Worm (Caenorhabditis elegans): ENCODE results near the gene ftt-2.

The ftt-2 gene

ce11 chrX:11645517-11645916 is 40.3 kb upstream of the ftt-2 start (continued):
- TF ChIP-seq lin-13 (GFP tag; optimal IDR thresholded peaks at IDR 0.05) (no peak), nhr-84 (tag; optimal IDR thresholded peaks at IDR 0.05) (no peak), nhr-47 (tag; optimal IDR thresholded peaks at IDR 0.05) (peak; percentile 35), fkh-10 (GFP tag; optimal IDR thresholded peaks at IDR 0.05) (no peak), rnt-1 (tag; optimal IDR thresholded peaks at IDR 0.05) (peak; percentile 35), aly-2 (tag; optimal IDR thresholded peaks at IDR 0.05) (no peak), blmp-1 (tag; optimal IDR thresholded peaks at IDR 0.05) (peak; percentile 23), unc-30 (tag; optimal IDR thresholded peaks at IDR 0.05) (no peak), ceh-88 (GFP tag; IDR thresholded peaks at IDR 0.05) (no peak), swsn-7 (tag; optimal IDR thresholded peaks at IDR 0.05) (peak; percentile 21), unc-98 (GFP tag; IDR thresholded peaks at IDR 0.05) (no peak), fos-1 (tag; optimal IDR thresholded peaks at IDR 0.05) (no peak), dsc-1 (tag; optimal IDR thresholded peaks at IDR 0.05) (no peak), alr-1 (tag; optimal IDR thresholded peaks at IDR 0.05; ENCODE audit: borderline replicate concordance) (no peak), elt-3 (tag; optimal IDR thresholded peaks at IDR 0.05) (peak in 1 of 6 experiments; percentile 49), hpl-2 (GFP tag; optimal IDR thresholded peaks at IDR 0.05) (no peak)

DNA sequence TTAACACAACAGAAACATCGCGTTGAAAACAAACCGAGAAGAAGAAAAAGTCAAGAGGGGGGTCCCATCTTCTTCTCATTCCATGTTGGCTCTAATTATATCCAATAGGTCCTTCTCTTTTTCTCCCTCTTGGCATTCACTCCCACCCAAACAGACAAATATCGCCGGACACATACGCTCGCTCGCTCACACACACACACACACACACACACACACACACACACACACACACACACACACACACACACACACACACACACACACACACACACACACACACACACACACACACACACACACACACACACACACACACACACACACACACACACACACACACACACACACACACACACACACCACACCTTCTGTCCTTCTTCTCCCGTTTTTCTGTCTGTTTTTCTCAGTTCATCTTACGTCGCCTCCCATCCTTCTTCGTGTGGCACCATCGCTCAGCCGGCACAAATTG is 38.6 kb upstream of the ftt-2 start, which contains the start of gene sto-4:
Gene sto-4, plus strand, starts transcription at position 360 of the 469 bp plus-strand sequence.
- TF ChIP-seq nhr-20 (tag; optimal IDR thresholded peaks at IDR 0.05) (peak; percentile 27), snu-23 (GFP tag; optimal IDR thresholded peaks at IDR 0.05) (peak; percentile 38), lsy-2 (tag; optimal IDR thresholded peaks at IDR 0.05) (peak; percentile 9 to 57), isw-1 (GFP tag; IDR thresholded peaks at IDR 0.05) (peak; percentile 55), grh-1 (GFP tag; IDR thresholded peaks at IDR 0.05) (peak; percentile 78), ceh-88 (GFP tag; IDR thresholded peaks at IDR 0.05) (peak; percentile 65), xbp-1 (tag; optimal IDR thresholded peaks at IDR 0.05) (peak; percentile 69), nhr-90 (tag; optimal IDR thresholded peaks at IDR 0.05; ENCODE audit: poor library complexity) (peak; percentile 77), ceh-8 (GFP tag; optimal IDR thresholded peaks at IDR 0.05) (peak; percentile 95), ztf-4 (tag; optimal IDR thresholded peaks at IDR 0.05) (peak; percentile 55), fkh-8 (tag; optimal IDR thresholded peaks at IDR 0.05) (peak; percentile 86), nhr-47 (tag; optimal IDR thresholded peaks at IDR 0.05) (peak; percentile 89), swsn-7 (tag; optimal IDR thresholded peaks at IDR 0.05) (peak; percentile 83), vab-15 (tag; optimal IDR thresholded peaks at IDR 0.05) (peak; percentile 70), lin-14 (GFP tag; optimal IDR thresholded peaks at IDR 0.05) (peak; percentile 98), mdl-1 (tag; optimal IDR thresholded peaks at IDR 0.05) (peak in 1 of 2 experiments; percentile 21), tbx-2 (tag; optimal IDR thresholded peaks at IDR 0.05) (peak; percentile 75), efl-3 (GFP tag; optimal IDR thresholded peaks at IDR 0.05) (peak; percentile 66), nhr-19 (GFP tag; conservative IDR thresholded peaks at IDR 0.05) (peak; percentile 75), ceh-63 (GFP tag; optimal IDR thresholded peaks at IDR 0.05) (peak; percentile 93), fkh-4 (tag; optimal IDR thresholded peaks at IDR 0.05; ENCODE audit: borderline replicate concordance) (peak; percentile 50), zip-4 (GFP tag; optimal IDR thresholded peaks at IDR 0.05) (peak; percentile 83), elt-2 (tag; optimal IDR thresholded peaks at IDR 0.05) (peak; percentile 7), unc-86 (tag; optimal IDR thresholded peaks at IDR 0.05) (peak; percentile 90), nhr-85 (tag) (peak; percentile 99), pax-3 (tag; optimal IDR thresholded peaks at IDR 0.05) (peak; percentile 92), dsc-1 (tag; optimal IDR thresholded peaks at IDR 0.05) (peak; percentile 68), lir-3 (tag; optimal IDR thresholded peaks at IDR 0.05; ENCODE audit: poor library complexity) (peak; percentile 24), rnt-1 (tag; optimal IDR thresholded peaks at IDR 0.05) (peak; percentile 61), nhr-71 (tag; optimal IDR thresholded peaks at IDR 0.05) (peak; percentile 66), ztf-11 (tag; optimal IDR thresholded peaks at IDR 0.05) (peak in 1 of 2 experiments; percentile 76), sup-37 (GFP tag; optimal IDR thresholded peaks at IDR 0.05) (peak; percentile 81), irx-1 (tag; optimal IDR thresholded peaks at IDR 0.05) (peak; percentile 76), lin-13 (GFP tag; optimal IDR thresholded peaks at IDR 0.05) (peak; percentile 38), mab-9 (GFP tag; IDR thresholded peaks at IDR 0.05) (peak; percentile 69)
